Fruit fly (Drosophila melanogaster): Measurements from ENCODE around the gene eg.

Gene eg

dm6 chr3L:21827130-21827529, 18.6 kb downstream of the eg start:
- TF ChIP-seq Deaf1 (tag; optimal IDR thresholded peaks at IDR 0.05) (no peak), slbo (GFP tag; IDR thresholded peaks at IDR 0.05) (no peak), CG32532 (GFP tag; IDR thresholded peaks at IDR 0.05) (no peak), dm (GFP tag; optimal IDR thresholded peaks at IDR 0.05) (no peak), grau (tag; optimal IDR thresholded peaks at IDR 0.05) (no peak), D19A (tag; optimal IDR thresholded peaks at IDR 0.05) (no peak), hbn (GFP tag; IDR thresholded peaks at IDR 0.05; ENCODE audit: partially characterized antibody) (no peak)

dm6 chr3L:21828177-21828589, 19.7 kb downstream of the eg start, which contains the start of gene CG32448:
TSS of gene CG32448 (minus strand) at chr3L:21828480.
- peak; percentile 30 for TF ChIP-seq NC2α (GFP tag; optimal IDR thresholded peaks at IDR 0.05)
- no peak for TF ChIP-seq CG2875 (GFP tag; optimal IDR thresholded peaks at IDR 0.05)
- TF ChIP-seq Dbx (GFP tag; IDR thresholded peaks at IDR 0.05) = peak; percentile 64; the same call in 1 of the 3 replicates
- TF ChIP-seq CG13123 (GFP tag; optimal IDR thresholded peaks at IDR 0.05) = peak; percentile 51
- no peak for TF ChIP-seq gro (GFP tag; optimal IDR thresholded peaks at IDR 0.05)
- peak; percentile 29 for TF ChIP-seq Dek (tag; optimal IDR thresholded peaks at IDR 0.05)
- peak; percentile 58 for TF ChIP-seq CG9609 (GFP tag; optimal IDR thresholded peaks at IDR 0.05)
- TF ChIP-seq Xrp1 (GFP tag; IDR thresholded peaks at IDR 0.05) = peak; percentile 63
- TF ChIP-seq az2 (GFP tag; optimal IDR thresholded peaks at IDR 0.05) = peak; percentile 50
- no peak for TF ChIP-seq dan (GFP tag; IDR thresholded peaks at IDR 0.05)
- no peak for TF ChIP-seq ham (GFP tag; IDR thresholded peaks at IDR 0.05)
- TF ChIP-seq CG8388 (GFP tag; optimal IDR thresholded peaks at IDR 0.05) = peak; percentile 81
- TF ChIP-seq bbx (GFP tag; IDR thresholded peaks at IDR 0.05; ENCODE audit: partially characterized antibody) = no peak
- TF ChIP-seq CG2199 (GFP tag; IDR thresholded peaks at IDR 0.05) = peak; percentile 78; the same call in 1 of the 3 replicates
- TF ChIP-seq Ssrp (tag; optimal IDR thresholded peaks at IDR 0.05) = peak; percentile 41
- TF ChIP-seq CG16815 (GFP tag; optimal IDR thresholded peaks at IDR 0.05) = peak; percentile 28
- TF ChIP-seq ssp (GFP tag; IDR thresholded peaks at IDR 0.05) = peak; percentile 74
- no peak for TF ChIP-seq Dip2 (GFP tag; IDR thresholded peaks at IDR 0.05)
- TF ChIP-seq CG43689 (GFP tag; IDR thresholded peaks at IDR 0.05) = 0 out of 2 replicates have a peak, but pooled peaks have one; percentile 30
- no peak for TF ChIP-seq chinmo (GFP tag; IDR thresholded peaks at IDR 0.05; ENCODE audit: partially characterized antibody)
- no peak for TF ChIP-seq Vsx1 (GFP tag; optimal IDR thresholded peaks at IDR 0.05)
- TF ChIP-seq CG42726 (GFP tag; IDR thresholded peaks at IDR 0.05; ENCODE audit: partially characterized antibody) = no peak
- peak; percentile 34 for TF ChIP-seq Fer3 (tag; optimal IDR thresholded peaks at IDR 0.05)
- TF ChIP-seq Nf-YC (tag; optimal IDR thresholded peaks at IDR 0.05) = peak; percentile 30
- TF ChIP-seq sc (optimal IDR thresholded peaks at IDR 0.05) = no peak
- no peak for TF ChIP-seq sc (GFP tag; optimal IDR thresholded peaks at IDR 0.05)
- TF ChIP-seq CG13894 (tag; optimal IDR thresholded peaks at IDR 0.05) = no peak
- peak; percentile 40; the same call in 1 of the 2 replicates for TF ChIP-seq CG10959 (GFP tag; IDR thresholded peaks at IDR 0.05)
- peak; percentile 34 for TF ChIP-seq Oli (tag; optimal IDR thresholded peaks at IDR 0.05)
- TF ChIP-seq CG10267 (tag; optimal IDR thresholded peaks at IDR 0.05) = peak; percentile 63
- TF ChIP-seq CG15696 (tag; optimal IDR thresholded peaks at IDR 0.05) = peak; percentile 48
- TF ChIP-seq amos (GFP tag; IDR thresholded peaks at IDR 0.05; ENCODE audit: partially characterized antibody) = no peak
- TF ChIP-seq HLH54F (GFP tag; optimal IDR thresholded peaks at IDR 0.05) = peak; percentile 75
- no peak for TF ChIP-seq sqz (GFP tag; optimal IDR thresholded peaks at IDR 0.05)
- TF ChIP-seq pum (GFP tag; optimal IDR thresholded peaks at IDR 0.05) = peak; percentile 58
- no peak for TF ChIP-seq CG4328 (GFP tag; optimal IDR thresholded peaks at IDR 0.05)
- no peak for TF ChIP-seq eve (GFP tag; optimal IDR thresholded peaks at IDR 0.05)
- peak; percentile 59 for TF ChIP-seq ems (GFP tag; optimal IDR thresholded peaks at IDR 0.05)
- peak; percentile 83 for TF ChIP-seq vvl (GFP tag; IDR thresholded peaks at IDR 0.05)
- no peak; the same call in 2 of the 3 replicates for TF ChIP-seq CG3726 (GFP tag; IDR thresholded peaks at IDR 0.05)
- TF ChIP-seq bcd (GFP tag; optimal IDR thresholded peaks at IDR 0.05) = peak; percentile 36
- TF ChIP-seq danr (GFP tag; IDR thresholded peaks at IDR 0.05) = 0 out of 2 replicates have a peak, but pooled peaks have one; percentile 31
- no peak for TF ChIP-seq Tbp (GFP tag; optimal IDR thresholded peaks at IDR 0.05)

All from whole organism, embryonic.